Worm (Caenorhabditis elegans) whole organism, young adult: ENCODE results near the gene rgs-3.

ENCODE experiments used
- F57C9.4 ChIP-seq: sonication (generic microtip); optimal IDR thresholded peaks from 2 replicates; lab custom pipeline; 2017; ENCODE audit warnings: mild to moderate bottlenecking, missing genetic modification characterization, missing compliant biosample characterization
- K11D2.4 ChIP-seq: fragments of 200-800 bp; sonication (Bioruptor generic); IDR thresholded peaks from 2 replicates; pipeline ENCODE4 v1.3.6; 2022; ENCODE audit warnings: missing genetic modification reagents, missing genetic modification characterization, missing compliant biosample characterization
- ceh-40 ChIP-seq: fragments of 200-800 bp; sonication (Bioruptor generic); IDR thresholded peaks from 2 replicates; pipeline ENCODE4 v1.3.6; 2022; ENCODE audit warnings: missing genetic modification characterization, missing compliant biosample characterization
- hrde-1 ChIP-seq: sonication (generic microtip); optimal IDR thresholded peaks from 2 replicates; lab custom pipeline; 2016; ENCODE audit warnings: missing genetic modification characterization, mild to moderate bottlenecking, missing compliant biosample characterization, moderate library complexity, missing genotype, missing genetic modification reagents, borderline replicate concordance
- lin-35 ChIP-seq, 3 experiments: fragments of 150-350 bp in 2 of 3; sonication (generic microtip) in 1 of 3; optimal IDR thresholded peaks; 2 replicates each; lab custom pipeline; 2014 to 2018; ENCODE audit warnings: missing biosample characterization in 3 of 3, missing genetic modification characterization in 3 of 3, missing genetic modification reagents in 3 of 3
- snpc-4 ChIP-seq, 5 experiments: fragments of 150-350 bp in 1 of 5; sonication (generic microtip) in 4 of 5; optimal IDR thresholded peaks; 2 replicates each; lab custom pipeline; 2014 to 2018; ENCODE audit warnings: missing genetic modification characterization in 5 of 5, missing biosample characterization in 3 of 5, antibody characterized with exemption in 2 of 5, mild to moderate bottlenecking in 2 of 5, missing compliant biosample characterization in 2 of 5, missing genotype in 2 of 5, moderate library complexity in 2 of 5, missing genetic modification reagents in 1 of 5
- unc-130 ChIP-seq: sonication (generic microtip); optimal IDR thresholded peaks from 2 replicates; lab custom pipeline; 2016; ENCODE audit warnings: missing genetic modification reagents, missing genetic modification characterization, missing compliant biosample characterization
- unc-62 ChIP-seq: fragments of 150-350 bp; optimal IDR thresholded peaks from 2 replicates; lab custom pipeline; 2014; ENCODE audit warnings: missing biosample characterization, missing genetic modification reagents, missing genetic modification characterization

DNA sequence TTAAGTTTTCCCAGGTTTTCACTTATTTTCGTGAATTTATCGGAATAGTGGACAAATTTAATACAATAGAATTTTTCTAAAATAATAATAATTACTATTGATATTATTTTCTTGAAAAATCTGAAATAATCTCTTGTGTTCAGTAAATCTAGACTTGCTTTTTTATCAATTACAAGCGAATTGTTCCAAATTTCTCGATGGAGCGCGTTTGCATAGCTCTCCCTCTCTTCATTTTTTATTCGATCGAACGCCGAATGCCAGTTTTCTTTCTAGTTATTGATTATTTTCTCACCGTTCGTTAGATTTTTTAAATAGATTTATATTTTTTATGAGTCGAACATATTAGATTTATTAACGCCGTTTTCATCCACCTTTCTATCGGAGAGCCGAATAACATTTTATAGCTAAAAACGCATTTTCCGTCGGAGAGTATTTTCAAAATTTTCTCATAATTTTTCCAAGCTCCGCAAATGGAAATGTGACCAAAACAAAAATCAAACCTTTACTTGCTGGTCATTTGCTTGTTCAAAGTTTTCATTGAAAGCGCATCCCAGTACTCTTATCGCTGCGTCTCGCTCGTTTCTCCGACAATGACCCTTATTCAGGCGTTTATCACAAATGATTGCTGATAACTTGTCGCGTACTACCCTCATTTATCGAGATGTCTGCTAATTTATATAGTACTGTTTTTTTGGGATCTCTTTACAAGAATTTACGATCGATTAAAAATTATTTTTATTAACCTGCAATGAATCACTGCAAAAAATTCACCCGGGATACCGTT is 23.2 kb downstream of the rgs-3 start:
- no peak for TF ChIP-seq unc-130
- no peak for TF ChIP-seq lin-35 (GFP tag; optimal IDR thresholded peaks at IDR 0.05; lab: Kevin White, UChicago)
- no peak for TF ChIP-seq snpc-4 (GFP tag; optimal IDR thresholded peaks at IDR 0.05; lab: Kevin White, UChicago)
- TF ChIP-seq snpc-4 (tag; optimal IDR thresholded peaks at IDR 0.05; lab: Kevin White, UChicago), result no peak
- no peak for TF ChIP-seq ceh-40 (GFP tag; lab: Robert Waterston, UW)
- TF ChIP-seq unc-62, result no peak
- no peak for TF ChIP-seq F57C9.4 (tag; lab: Kevin White, UChicago)
- no peak for TF ChIP-seq K11D2.4 (GFP tag; lab: Robert Waterston, UW)
- no peak for TF ChIP-seq hrde-1
